Worm (Caenorhabditis elegans) whole organism, L4 larva: ENCODE results near the gene tag-52.

Source experiments
- aha-1 ChIP-seq: fragments of 150-350 bp; peaks from one replicate; lab custom pipeline; 2014; ENCODE audit warnings: missing biosample characterization, missing genetic modification characterization
- nhr-77 ChIP-seq: fragments of 150-350 bp; optimal IDR thresholded peaks from 2 replicates; lab custom pipeline; 2014; ENCODE audit warnings: missing biosample characterization, missing genetic modification characterization
- unc-62 ChIP-seq, 3 experiments: fragments of 150-350 bp in 1 of 3; sonication (generic microtip); optimal IDR thresholded peaks in 2 of 3; peaks in 1 of 3; 1 replicate in 1 of 3; 2 replicates in 2 of 3; lab custom pipeline; 2014 to 2017; ENCODE audit warnings: missing biosample characterization in 3 of 3, missing genetic modification characterization in 3 of 3, missing genetic modification reagents in 3 of 3, missing genotype in 1 of 3
- zip-2 ChIP-seq: fragments of 150-350 bp; optimal IDR thresholded peaks from 2 replicates; lab custom pipeline; 2014; ENCODE audit warnings: missing biosample characterization, missing genetic modification characterization
- ztf-11 ChIP-seq: fragments of 150-350 bp; optimal IDR thresholded peaks from 2 replicates; lab custom pipeline; 2014; ENCODE audit warnings: missing biosample characterization, missing genetic modification characterization

DNA sequence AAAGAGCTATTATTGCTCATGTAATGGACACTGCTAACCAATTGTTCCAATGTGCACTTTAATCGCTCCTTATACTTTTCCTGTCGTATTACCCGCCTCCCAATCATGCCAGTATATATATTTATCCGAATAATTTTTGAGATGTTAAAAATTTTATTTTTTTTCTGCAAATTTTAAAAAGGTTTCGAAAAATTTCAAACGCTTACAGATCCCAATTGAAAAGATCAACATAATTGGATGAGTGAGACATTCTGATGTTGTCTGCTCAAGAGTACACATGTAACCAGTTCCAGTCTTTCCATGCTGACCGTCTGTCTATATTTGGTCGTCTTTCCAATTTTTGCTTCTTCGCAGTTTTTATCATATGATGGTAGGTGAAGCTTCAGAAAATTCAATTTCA is 19.2 kb downstream of the tag-52 start, which contains the start of gene R11G1.1:
- TF ChIP-seq aha-1 (tag; lab: Kevin White, UChicago) = no peak
- no peak for TF ChIP-seq nhr-77 (tag; lab: Kevin White, UChicago)
- no peak for TF ChIP-seq unc-62 (GFP tag; optimal IDR thresholded peaks at IDR 0.05 in 1 of 2; lab: Kevin White, UChicago)
- no peak for TF ChIP-seq unc-62 (tag; optimal IDR thresholded peaks at IDR 0.05; lab: Kevin White, UChicago)
- TF ChIP-seq zip-2 = no peak
- no peak for TF ChIP-seq ztf-11 (tag; lab: Kevin White, UChicago)
